Worm (Caenorhabditis elegans) whole organism, L2 larva: ENCODE results near the gene nuc-1.

Experiments
- C34F6.9 ChIP-seq: fragments of 150-350 bp; optimal IDR thresholded peaks from 2 replicates; lab custom pipeline; 2014; ENCODE audit warnings: missing biosample characterization, missing genetic modification characterization
- F13H6.1 ChIP-seq: sonication (generic microtip); optimal IDR thresholded peaks from 2 replicates; lab custom pipeline; 2016; ENCODE audit warnings: missing genetic modification characterization, missing compliant biosample characterization
- R02D3.7 ChIP-seq: fragments of 150-350 bp; optimal IDR thresholded peaks from 2 replicates; lab custom pipeline; 2014; ENCODE audit warnings: missing biosample characterization, missing genetic modification characterization
- Y55F3AM.14 ChIP-seq: fragments of 200-800 bp; sonication (Bioruptor generic); optimal IDR thresholded peaks from 2 replicates; lab custom pipeline; 2018; ENCODE audit warnings: mild to moderate bottlenecking, missing genetic modification characterization, missing compliant biosample characterization
- ZK546.5 ChIP-seq: sonication (generic microtip); optimal IDR thresholded peaks from 2 replicates; lab custom pipeline; 2017; ENCODE audit warnings: missing biosample characterization, missing genetic modification characterization
- alr-1 ChIP-seq: fragments of 150-350 bp; optimal IDR thresholded peaks from 2 replicates; lab custom pipeline; 2014; ENCODE audit warnings: missing biosample characterization, missing genetic modification characterization
- aly-2 ChIP-seq: fragments of 150-350 bp; optimal IDR thresholded peaks from 2 replicates; lab custom pipeline; 2014; ENCODE audit warnings: missing biosample characterization, missing genetic modification characterization
- ama-1 ChIP-seq: fragments of 150-350 bp; optimal IDR thresholded peaks from 2 replicates; lab custom pipeline; 2018; ENCODE audit warnings: inconsistent platforms
- blmp-1 ChIP-seq: sonication (generic microtip); optimal IDR thresholded peaks from 2 replicates; lab custom pipeline; 2017; ENCODE audit warnings: missing genetic modification characterization, mild to moderate bottlenecking, missing compliant biosample characterization, antibody characterized with exemption, moderate library complexity; ENCODE audit not compliant: insufficient read depth
- ceh-16 ChIP-seq: fragments of 150-350 bp; optimal IDR thresholded peaks from 2 replicates; lab custom pipeline; 2014; ENCODE audit warnings: missing biosample characterization, missing genetic modification characterization
- ceh-82 ChIP-seq: fragments of 150-350 bp; optimal IDR thresholded peaks from 2 replicates; lab custom pipeline; 2014; ENCODE audit warnings: missing biosample characterization, missing genetic modification characterization
- crh-2 ChIP-seq: sonication (generic microtip); optimal IDR thresholded peaks from 2 replicates; lab custom pipeline; 2017; ENCODE audit warnings: missing biosample characterization, missing genetic modification characterization
- dmd-4 ChIP-seq: sonication (generic microtip); optimal IDR thresholded peaks from 2 replicates; lab custom pipeline; 2017; ENCODE audit warnings: missing biosample characterization, missing genetic modification characterization
- egl-27 ChIP-seq: sonication (generic microtip); optimal IDR thresholded peaks from 3 replicates; lab custom pipeline; 2017; ENCODE audit warnings: missing biosample characterization, missing genetic modification reagents, missing genetic modification characterization
- elt-1 ChIP-seq: fragments of 150-350 bp; optimal IDR thresholded peaks from 2 replicates; lab custom pipeline; 2014; ENCODE audit warnings: missing biosample characterization, missing genetic modification characterization
- elt-3 ChIP-seq: sonication (generic microtip); optimal IDR thresholded peaks from 2 replicates; lab custom pipeline; 2017; ENCODE audit warnings: missing biosample characterization, missing genetic modification characterization
- fos-1 ChIP-seq: fragments of 150-350 bp; optimal IDR thresholded peaks from 2 replicates; lab custom pipeline; 2014; ENCODE audit warnings: missing biosample characterization, missing genetic modification characterization
- gmeb-1 ChIP-seq: fragments of 150-350 bp; optimal IDR thresholded peaks from 2 replicates; lab custom pipeline; 2014; ENCODE audit warnings: missing biosample characterization, missing genetic modification characterization
- lin-11 ChIP-seq: fragments of 150-350 bp; sonication (generic microtip); optimal IDR thresholded peaks from 2 replicates; lab custom pipeline; 2014; ENCODE audit warnings: missing biosample characterization, missing genetic modification characterization, inconsistent platforms, mixed read lengths
- lin-13 ChIP-seq: fragments of 150-350 bp; optimal IDR thresholded peaks from 2 replicates; lab custom pipeline; 2014; ENCODE audit warnings: missing biosample characterization, missing genetic modification reagents, missing genetic modification characterization
- lin-39 ChIP-seq: fragments of 150-350 bp; optimal IDR thresholded peaks from 2 replicates; lab custom pipeline; 2014; ENCODE audit warnings: missing biosample characterization, missing genetic modification reagents, missing genetic modification characterization
- lsy-2 ChIP-seq, 2 experiments: fragments of 150-350 bp in 1 of 2; sonication (generic microtip) in 1 of 2; optimal IDR thresholded peaks; 2 replicates each; lab custom pipeline; 2014 to 2017; ENCODE audit warnings: missing biosample characterization in 2 of 2, missing genetic modification characterization in 2 of 2
- mab-5 ChIP-seq: fragments of 150-350 bp; optimal IDR thresholded peaks from 2 replicates; lab custom pipeline; 2014; ENCODE audit warnings: missing biosample characterization, missing genetic modification characterization
- mbf-1 ChIP-seq: sonication (generic microtip); optimal IDR thresholded peaks from 2 replicates; lab custom pipeline; 2017; ENCODE audit warnings: missing biosample characterization, missing genetic modification characterization
- mdl-1 ChIP-seq, 2 experiments: fragments of 150-350 bp in 1 of 2; sonication (generic microtip) in 1 of 2; optimal IDR thresholded peaks; 2 replicates each; lab custom pipeline; 2017; ENCODE audit warnings: missing biosample characterization in 2 of 2, missing genetic modification characterization in 2 of 2
- nhr-10 ChIP-seq: sonication (generic microtip); optimal IDR thresholded peaks from 2 replicates; lab custom pipeline; 2017; ENCODE audit warnings: missing biosample characterization, missing genetic modification characterization
- nhr-11 ChIP-seq: fragments of 150-350 bp; optimal IDR thresholded peaks from 2 replicates; lab custom pipeline; 2014; ENCODE audit warnings: missing biosample characterization, missing genetic modification characterization
- nhr-12 ChIP-seq: fragments of 150-350 bp; optimal IDR thresholded peaks from 2 replicates; lab custom pipeline; 2014; ENCODE audit warnings: missing biosample characterization, missing genetic modification characterization
- nhr-129 ChIP-seq: fragments of 150-350 bp; optimal IDR thresholded peaks from 2 replicates; lab custom pipeline; 2014; ENCODE audit warnings: missing biosample characterization, missing genetic modification characterization
- nhr-21 ChIP-seq: fragments of 150-350 bp; optimal IDR thresholded peaks from 2 replicates; lab custom pipeline; 2014; ENCODE audit warnings: missing biosample characterization, missing genetic modification characterization
- nhr-23 ChIP-seq: fragments of 150-350 bp; optimal IDR thresholded peaks from 2 replicates; lab custom pipeline; 2014; ENCODE audit warnings: missing biosample characterization, missing genetic modification reagents, missing genetic modification characterization
- nhr-237 ChIP-seq: fragments of 150-350 bp; optimal IDR thresholded peaks from 2 replicates; lab custom pipeline; 2014; ENCODE audit warnings: missing biosample characterization, missing genetic modification characterization
- nhr-25 ChIP-seq: fragments of 150-350 bp; sonication (generic microtip); optimal IDR thresholded peaks from 3 replicates; lab custom pipeline; 2014; ENCODE audit warnings: missing biosample characterization, missing genetic modification characterization
- nhr-6 ChIP-seq: fragments of 150-350 bp; optimal IDR thresholded peaks from 2 replicates; lab custom pipeline; 2014; ENCODE audit warnings: missing biosample characterization, missing genetic modification characterization
- nhr-77 ChIP-seq: fragments of 150-350 bp; optimal IDR thresholded peaks from 2 replicates; lab custom pipeline; 2014; ENCODE audit warnings: missing biosample characterization, missing genetic modification characterization
- peb-1 ChIP-seq: fragments of 150-350 bp; optimal IDR thresholded peaks from 2 replicates; lab custom pipeline; 2014; ENCODE audit warnings: missing biosample characterization, missing genetic modification characterization
- sem-4 ChIP-seq: fragments of 150-350 bp; optimal IDR thresholded peaks from 2 replicates; lab custom pipeline; 2014; ENCODE audit warnings: missing biosample characterization, missing genetic modification reagents, missing genetic modification characterization
- skn-1 ChIP-seq: sonication (generic microtip); optimal IDR thresholded peaks from 2 replicates; lab custom pipeline; 2017; ENCODE audit warnings: missing biosample characterization, missing genetic modification characterization
- sma-3 ChIP-seq: sonication (generic microtip); optimal IDR thresholded peaks from 2 replicates; lab custom pipeline; 2016; ENCODE audit warnings: missing genetic modification reagents, missing genetic modification characterization, missing compliant biosample characterization
- sma-9 ChIP-seq, 2 experiments: fragments of 150-350 bp in 1 of 2; sonication (generic microtip) in 1 of 2; optimal IDR thresholded peaks; 2 replicates each; lab custom pipeline; 2014 to 2016; ENCODE audit warnings: missing genetic modification characterization in 2 of 2, mild to moderate bottlenecking in 1 of 2, missing biosample characterization in 1 of 2, missing compliant biosample characterization in 1 of 2, missing genetic modification reagents in 1 of 2, moderate library complexity in 1 of 2
- snpc-4 ChIP-seq: fragments of 150-350 bp; optimal IDR thresholded peaks from 2 replicates; lab custom pipeline; 2014; ENCODE audit warnings: missing biosample characterization, missing genetic modification characterization
- unc-39 ChIP-seq: fragments of 150-350 bp; optimal IDR thresholded peaks from 2 replicates; lab custom pipeline; 2014; ENCODE audit warnings: missing biosample characterization, missing genetic modification characterization
- unc-55 ChIP-seq: fragments of 150-350 bp; sonication (generic microtip); optimal IDR thresholded peaks from 3 replicates; lab custom pipeline; 2014; ENCODE audit warnings: missing biosample characterization, missing genetic modification reagents, missing genetic modification characterization
- unc-62 ChIP-seq: fragments of 150-350 bp; optimal IDR thresholded peaks from 2 replicates; lab custom pipeline; 2014; ENCODE audit warnings: missing biosample characterization, missing genetic modification reagents, missing genetic modification characterization
- zag-1 ChIP-seq: fragments of 150-350 bp; optimal IDR thresholded peaks from 2 replicates; lab custom pipeline; 2014; ENCODE audit warnings: missing biosample characterization, missing genetic modification characterization
- ztf-1 ChIP-seq: fragments of 200-800 bp; sonication (Bioruptor generic); conservative IDR thresholded peaks from 2 replicates; pipeline ENCODE4 v1.3.6; 2022; ENCODE audit warnings: missing genetic modification characterization, missing compliant biosample characterization
- ztf-11 ChIP-seq: sonication (generic microtip); optimal IDR thresholded peaks from 2 replicates; lab custom pipeline; 2017; ENCODE audit warnings: missing biosample characterization, missing genetic modification characterization
- ztf-4 ChIP-seq: fragments of 150-350 bp; optimal IDR thresholded peaks from 2 replicates; lab custom pipeline; 2014; ENCODE audit warnings: missing biosample characterization, missing genetic modification characterization

The nuc-1 gene

DNA sequence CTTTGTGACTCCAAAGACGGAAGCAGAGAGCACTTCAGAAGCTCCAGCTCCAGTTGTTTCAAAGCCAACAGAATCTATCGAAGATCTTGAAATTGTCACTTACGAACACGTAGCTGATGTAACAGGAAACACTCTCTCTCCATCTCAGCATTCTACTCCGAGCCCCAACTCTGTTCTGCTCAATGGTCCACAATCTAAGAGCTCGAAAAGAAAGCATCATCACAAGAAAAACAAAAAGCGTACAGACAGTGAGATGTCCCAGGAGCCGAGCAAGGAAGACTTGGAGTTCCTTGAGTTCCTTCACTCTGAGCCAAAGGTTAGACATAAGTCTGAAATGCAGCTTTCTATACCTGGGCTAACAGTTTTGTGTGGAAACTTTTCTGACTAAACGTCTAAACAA is 16.3 kb downstream of the nuc-1 start:
- TF ChIP-seq mbf-1 (no peak), unc-39 (tag; lab: Kevin White, UChicago) (no peak), nhr-237 (tag; lab: Kevin White, UChicago) (no peak), lsy-2 (tag; optimal IDR thresholded peaks at IDR 0.05; lab: Kevin White, UChicago) (no peak)
- TF ChIP-seq, all 48 proteins: peak for 0

DNA sequence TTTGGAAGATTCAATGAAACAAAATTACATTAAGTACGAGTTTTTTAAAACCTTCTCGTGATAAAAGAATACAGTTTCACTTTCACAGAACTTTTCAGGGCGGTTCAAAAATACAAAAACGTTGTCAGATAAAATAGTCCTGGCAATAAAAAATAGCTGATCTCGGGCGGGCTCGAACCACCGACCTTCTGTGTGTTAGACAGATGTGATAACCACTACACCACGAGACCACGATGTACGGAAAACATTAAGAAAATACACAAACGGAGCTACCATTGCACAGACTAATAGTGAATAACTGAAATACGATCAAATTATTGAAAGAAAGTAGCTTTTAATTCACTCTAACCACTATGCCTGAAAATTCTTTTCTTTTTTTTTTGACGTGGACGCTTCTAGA is 21.2 kb downstream of the nuc-1 start:
- no peak for TF ChIP-seq nhr-237 (tag; lab: Kevin White, UChicago)
- TF ChIP-seq sma-3 (GFP tag; lab: Kevin White, UChicago) = peak; percentile 19
- no peak for TF ChIP-seq nhr-10 (tag; lab: Kevin White, UChicago)
- no peak for TF ChIP-seq lin-39 (tag; lab: Kevin White, UChicago)
- peak; percentile 2 for TF ChIP-seq nhr-6
- peak; percentile 49 for TF ChIP-seq ama-1
- peak; percentile 10 for TF ChIP-seq fos-1 (tag; lab: Kevin White, UChicago)
- TF ChIP-seq F13H6.1 (tag; lab: Kevin White, UChicago) = peak; percentile 22
- TF ChIP-seq alr-1 (tag; lab: Kevin White, UChicago) = no peak
- no peak for TF ChIP-seq egl-27 (tag; lab: Kevin White, UChicago)
- no peak for TF ChIP-seq nhr-12 (tag; lab: Kevin White, UChicago)
- TF ChIP-seq Y55F3AM.14 = no peak
- no peak for TF ChIP-seq ZK546.5 (tag; lab: Kevin White, UChicago)
- no peak for TF ChIP-seq mdl-1 (tag; optimal IDR thresholded peaks at IDR 0.05; lab: Kevin White, UChicago)
- no peak for TF ChIP-seq nhr-11
- TF ChIP-seq aly-2 = no peak
- TF ChIP-seq sma-9 (GFP tag; optimal IDR thresholded peaks at IDR 0.05; lab: Kevin White, UChicago) = peak; percentile 23
- no peak for TF ChIP-seq sma-9 (tag; optimal IDR thresholded peaks at IDR 0.05; lab: Kevin White, UChicago)
- TF ChIP-seq elt-3 (tag; lab: Kevin White, UChicago) = no peak
- TF ChIP-seq ceh-82 = no peak
- peak in 1 of 2 experiments; percentile 16 for TF ChIP-seq lsy-2 (tag; optimal IDR thresholded peaks at IDR 0.05; lab: Kevin White, UChicago)
- no peak for TF ChIP-seq snpc-4 (tag; lab: Kevin White, UChicago)
- peak; percentile 46 for TF ChIP-seq crh-2 (tag; lab: Kevin White, UChicago)
- TF ChIP-seq nhr-21 (tag; lab: Kevin White, UChicago) = peak; percentile 10
- no peak for TF ChIP-seq nhr-23
- no peak for TF ChIP-seq lin-11 (tag; lab: Kevin White, UChicago)
- TF ChIP-seq zag-1 = no peak
- TF ChIP-seq lin-13 (GFP tag; lab: Kevin White, UChicago) = no peak
- TF ChIP-seq ztf-11 (tag; lab: Kevin White, UChicago) = no peak
- no peak for TF ChIP-seq unc-62 (GFP tag; lab: Kevin White, UChicago)
- TF ChIP-seq dmd-4 (tag; lab: Kevin White, UChicago) = no peak
- no peak for TF ChIP-seq peb-1 (tag; lab: Kevin White, UChicago)
- TF ChIP-seq sem-4 (tag; lab: Kevin White, UChicago) = no peak
- no peak for TF ChIP-seq C34F6.9 (tag; lab: Kevin White, UChicago)
- TF ChIP-seq mab-5 = no peak
- TF ChIP-seq blmp-1 (tag; lab: Kevin White, UChicago) = no peak
- peak; percentile 3 for TF ChIP-seq gmeb-1 (tag; lab: Kevin White, UChicago)
- TF ChIP-seq mbf-1 = no peak
- no peak for TF ChIP-seq skn-1 (tag; lab: Kevin White, UChicago)
- TF ChIP-seq unc-55 = no peak
- no peak for TF ChIP-seq nhr-25
- no peak for TF ChIP-seq elt-1 (tag; lab: Kevin White, UChicago)
- TF ChIP-seq ztf-4 (tag; lab: Kevin White, UChicago) = peak; percentile 8
- no peak for TF ChIP-seq nhr-77 (tag; lab: Kevin White, UChicago)
- TF ChIP-seq nhr-129 (tag; lab: Kevin White, UChicago) = peak; percentile 34
- TF ChIP-seq unc-39 (tag; lab: Kevin White, UChicago) = no peak
- TF ChIP-seq ceh-16 = no peak
- no peak for TF ChIP-seq R02D3.7
- TF ChIP-seq ztf-1 (GFP tag; lab: Robert Waterston, UW) = no peak
